Worm (Caenorhabditis elegans): ENCODE measurements around the gene din-1.

- TF ChIP-seq nhr-77 (tag; optimal IDR thresholded peaks at IDR 0.05) (no peak), unc-39 (tag; optimal IDR thresholded peaks at IDR 0.05) (no peak), lin-39 (tag; optimal IDR thresholded peaks at IDR 0.05) (no peak), R02D3.7 (tag; optimal IDR thresholded peaks at IDR 0.05) (no peak), aly-2 (tag; optimal IDR thresholded peaks at IDR 0.05) (no peak), nhr-12 (tag; optimal IDR thresholded peaks at IDR 0.05) (no peak), ZK546.5 (tag; optimal IDR thresholded peaks at IDR 0.05) (no peak), nhr-6 (tag; optimal IDR thresholded peaks at IDR 0.05) (no peak), zag-1 (tag; optimal IDR thresholded peaks at IDR 0.05) (no peak), unc-62 (GFP tag; optimal IDR thresholded peaks at IDR 0.05) (no peak), ama-1 (optimal IDR thresholded peaks at IDR 0.05) (no peak), mab-5 (tag; optimal IDR thresholded peaks at IDR 0.05) (no peak)
These were observed 12.9 kb upstream of the din-1 start, which contains the start of gene ghi-1 for ce11 chrII:11646276-11646797.
